Worm (Caenorhabditis elegans) whole organism, young adult: ENCODE results near the gene egl-27.

Experiments
- Y95B8A.8 ChIP-seq: fragments of 200-800 bp; sonication (Bioruptor generic); IDR thresholded peaks from 2 replicates; pipeline ENCODE4 v1.3.6; 2022; ENCODE audit warnings: missing genetic modification reagents, missing genetic modification characterization, missing compliant biosample characterization
- akir-1 ChIP-seq: fragments of 200-800 bp; sonication (Bioruptor generic); optimal IDR thresholded peaks from 2 replicates; lab custom pipeline; 2018; ENCODE audit warnings: mild to moderate bottlenecking, missing genetic modification characterization, moderate library complexity, missing compliant biosample characterization
- sea-2 ChIP-seq: fragments of 200-800 bp; sonication (Bioruptor generic); IDR thresholded peaks from 2 replicates; pipeline ENCODE4 v1.3.6; 2022; ENCODE audit warnings: missing genetic modification characterization, missing compliant biosample characterization
- snpc-3.4 ChIP-seq: sonication (generic microtip); optimal IDR thresholded peaks from 2 replicates; lab custom pipeline; 2017; ENCODE audit warnings: missing genetic modification characterization, mild to moderate bottlenecking, missing compliant biosample characterization, antibody characterized with exemption, moderate library complexity, missing genotype, missing genetic modification reagents

DNA sequence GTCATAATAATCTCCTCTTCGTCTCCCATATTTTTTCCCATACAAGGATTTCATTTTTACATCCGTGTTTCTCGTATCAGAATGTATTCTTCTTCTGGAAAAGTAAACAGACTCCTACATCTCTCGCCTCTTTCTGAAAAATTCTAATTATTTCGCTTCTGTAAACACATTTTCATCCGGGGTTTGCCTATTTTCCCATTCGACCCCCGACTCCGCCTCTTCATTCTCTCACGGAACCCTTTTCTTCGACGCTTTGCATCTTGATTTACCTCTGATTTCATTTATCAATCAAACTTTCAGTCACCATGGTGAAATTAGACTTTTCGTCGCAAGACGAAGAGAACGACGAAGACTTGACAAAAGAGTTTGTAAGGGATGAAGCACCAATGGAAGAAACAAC lies 24.1 kb upstream of the egl-27 start, which contains the start of gene snt-1:
- TF ChIP-seq Y95B8A.8 (GFP tag; lab: Robert Waterston, UW), result no peak
- TF ChIP-seq akir-1, result no peak
- TF ChIP-seq snpc-3.4, result no peak
- no peak for TF ChIP-seq sea-2 (GFP tag; lab: Robert Waterston, UW)
